Worm (Caenorhabditis elegans) whole organism, L4/young adult: ENCODE data around the gene glb-5.

ENCODE experiments used
- W03F9.2 ChIP-seq: fragments of 150-350 bp; optimal IDR thresholded peaks from 2 replicates; lab custom pipeline; 2014; ENCODE audit warnings: missing biosample characterization, missing genetic modification characterization
- dao-5 ChIP-seq: sonication (generic microtip); optimal IDR thresholded peaks from 2 replicates; lab custom pipeline; 2016; ENCODE audit warnings: missing genotype, missing genetic modification characterization, moderate library complexity, missing compliant biosample characterization
- him-1 ChIP-seq: sonication (generic microtip); optimal IDR thresholded peaks from 2 replicates; lab custom pipeline; 2016; ENCODE audit warnings: missing genotype, missing genetic modification reagents, missing genetic modification characterization, missing compliant biosample characterization

DNA sequence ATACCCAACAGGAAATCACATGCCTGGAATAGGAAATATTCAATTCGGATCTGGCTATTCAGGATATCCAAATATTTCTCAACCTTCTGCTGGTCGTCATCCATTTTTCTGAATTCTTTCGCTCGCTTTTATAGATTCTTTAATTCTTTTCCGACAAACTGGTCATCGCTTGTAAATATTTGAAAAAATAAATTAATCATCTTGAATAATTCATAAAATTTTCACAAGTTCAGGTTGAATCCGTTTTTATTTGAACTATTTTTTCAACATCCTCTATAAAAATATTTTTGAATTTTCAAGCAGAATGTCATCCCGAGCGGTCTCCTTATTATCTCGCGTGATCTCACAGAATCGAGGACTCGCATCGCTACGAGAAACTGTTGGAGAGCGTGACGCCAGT, 34.7 kb downstream of the glb-5 start, which contains the start of gene mrpl-48:
- no peak for TF ChIP-seq W03F9.2 (tag; lab: Kevin White, UChicago)
- TF ChIP-seq dao-5 = no peak
- no peak for TF ChIP-seq him-1 (tag; lab: Kevin White, UChicago)
